Worm (Caenorhabditis elegans): ENCODE measurements around the gene ZC449.7.

ZC449.7 gene

DNA sequence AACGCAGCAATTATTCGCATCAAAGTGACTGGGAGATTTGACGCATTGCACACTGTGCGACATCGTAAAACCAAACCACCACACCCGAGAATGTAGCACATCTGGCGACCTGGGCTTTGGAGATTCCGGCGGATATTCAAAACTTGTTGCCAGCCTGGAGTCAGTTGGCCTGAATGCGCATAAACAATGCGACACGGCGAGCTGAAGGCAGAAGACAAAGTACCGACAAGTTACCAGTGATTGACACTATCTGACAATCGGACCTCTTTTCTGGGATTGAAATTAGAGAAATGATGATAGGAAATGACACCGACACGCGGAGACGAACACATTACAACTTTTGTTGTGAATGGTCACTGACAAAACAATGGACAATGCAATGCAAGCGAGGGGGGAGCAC lies 24.9 kb downstream of the ZC449.7 start:
- peak; percentile 81 for TF ChIP-seq unc-55 (GFP tag; optimal IDR thresholded peaks at IDR 0.05)
- TF ChIP-seq sox-2 (GFP tag; IDR thresholded peaks at IDR 0.05) = no peak

DNA sequence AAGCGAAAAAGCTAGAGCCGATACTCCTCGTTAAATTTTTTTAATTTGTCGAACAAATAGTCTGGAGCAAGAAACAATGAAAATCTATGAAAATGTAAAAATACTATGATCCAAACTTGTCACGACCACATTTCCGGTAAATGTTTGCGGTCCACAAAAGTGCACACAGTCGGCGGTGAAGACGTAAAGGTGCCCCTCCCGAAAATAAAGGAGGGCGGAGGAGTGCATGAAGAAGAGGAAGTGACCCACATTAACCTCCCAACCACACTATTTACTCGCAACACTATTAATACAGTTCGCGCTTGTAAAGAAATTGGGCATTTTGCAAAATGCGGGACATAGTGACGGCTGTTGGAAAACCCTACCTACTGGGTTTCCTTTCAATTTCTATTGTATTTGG lies 26.2 kb downstream of the ZC449.7 start:
- TF ChIP-seq rnt-1 (tag; optimal IDR thresholded peaks at IDR 0.05) (no peak), ceh-31 (tag; optimal IDR thresholded peaks at IDR 0.05) (no peak), pros-1 (tag; optimal IDR thresholded peaks at IDR 0.05) (no peak), unc-3 (GFP tag; conservative IDR thresholded peaks at IDR 0.05) (no peak), unc-3 (tag; optimal IDR thresholded peaks at IDR 0.05) (no peak), ceh-9 (tag; optimal IDR thresholded peaks at IDR 0.05) (no peak), ceh-19 (GFP tag; optimal IDR thresholded peaks at IDR 0.05) (no peak), unc-42 (tag; optimal IDR thresholded peaks at IDR 0.05) (no peak), pag-3 (tag; optimal IDR thresholded peaks at IDR 0.05; ENCODE audit: borderline replicate concordance) (no peak)

DNA sequence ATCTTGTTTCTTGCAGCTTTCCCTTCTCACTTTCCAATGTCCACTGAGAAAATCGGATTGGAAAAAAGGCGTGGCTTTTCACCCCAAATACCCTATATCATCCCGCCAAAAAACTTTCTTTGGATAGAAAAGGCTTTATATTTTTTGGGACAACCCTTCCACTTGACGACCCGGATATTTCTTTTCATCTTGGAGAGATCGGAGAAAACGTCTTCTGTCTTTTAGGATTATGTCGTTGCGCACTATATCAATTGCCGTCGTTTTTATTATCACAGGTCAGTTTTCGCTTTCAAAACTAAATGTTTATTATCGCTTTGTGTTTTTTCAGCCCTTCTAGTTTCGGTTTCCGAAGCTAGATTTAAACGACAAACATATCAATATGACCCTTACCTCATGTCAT lies 30.0 kb downstream of the ZC449.7 start, which contains the start of gene Y64H9A.2:
TSS of gene Y64H9A.2 (plus strand) at position 90 of the 400 bp plus-strand sequence.
- TF ChIP-seq tbx-7 (tag; optimal IDR thresholded peaks at IDR 0.05) = no peak
- TF ChIP-seq unc-86 (tag; optimal IDR thresholded peaks at IDR 0.05) = no peak
- TF ChIP-seq nfya-1 (tag; optimal IDR thresholded peaks at IDR 0.05) = no peak
- TF ChIP-seq pha-2 (tag; optimal IDR thresholded peaks at IDR 0.05) = no peak
- TF ChIP-seq hlh-15 (tag; optimal IDR thresholded peaks at IDR 0.05) = no peak
- TF ChIP-seq ceh-2 (tag; optimal IDR thresholded peaks at IDR 0.05) = no peak
- no peak for TF ChIP-seq sox-4 (tag; optimal IDR thresholded peaks at IDR 0.05)
- no peak for TF ChIP-seq Y22D7AL.16 (tag; optimal IDR thresholded peaks at IDR 0.05)
- TF ChIP-seq che-1 (tag; optimal IDR thresholded peaks at IDR 0.05) = no peak
- TF ChIP-seq hlh-30 (tag; optimal IDR thresholded peaks at IDR 0.05; ENCODE audit: insufficient read depth) = no peak
- no peak for TF ChIP-seq fax-1 (tag; optimal IDR thresholded peaks at IDR 0.05)
- no peak for TF ChIP-seq gmeb-2 (tag; optimal IDR thresholded peaks at IDR 0.05)
- no peak for TF ChIP-seq hlh-13 (GFP tag; optimal IDR thresholded peaks at IDR 0.05)
- TF ChIP-seq sdc-2 (tag; optimal IDR thresholded peaks at IDR 0.05) = no peak
- TF ChIP-seq nhr-11 (tag; optimal IDR thresholded peaks at IDR 0.05) = no peak
- TF ChIP-seq odd-2 (tag; optimal IDR thresholded peaks at IDR 0.05) = no peak
- TF ChIP-seq ttx-3 (tag; optimal IDR thresholded peaks at IDR 0.05) = no peak
- TF ChIP-seq ets-4 (tag; optimal IDR thresholded peaks at IDR 0.05) = no peak

DNA sequence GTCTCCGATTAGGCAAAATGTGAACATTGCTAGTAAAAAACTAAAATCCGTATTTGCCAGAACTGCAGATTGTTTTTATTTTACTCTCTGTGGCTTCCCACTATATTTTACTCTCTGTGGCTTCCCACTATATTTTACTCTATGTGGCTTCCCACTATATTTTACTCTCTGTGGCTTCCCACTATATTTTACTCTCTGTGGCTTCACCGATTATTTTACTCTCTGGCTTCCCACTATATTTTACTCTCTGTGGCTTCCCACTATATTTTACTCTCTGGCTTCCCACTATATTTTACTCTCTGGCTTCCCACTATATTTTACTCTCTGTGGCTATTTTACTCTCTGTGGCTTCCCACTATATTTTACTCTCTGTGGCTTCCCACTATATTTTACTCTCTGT lies 42.3 kb downstream of the ZC449.7 start:
- TF ChIP-seq ttx-3 (tag; optimal IDR thresholded peaks at IDR 0.05) = peak; percentile 15
- peak; percentile 37 for TF ChIP-seq eyg-1 (tag; optimal IDR thresholded peaks at IDR 0.05)
- TF ChIP-seq ref-2 (tag; optimal IDR thresholded peaks at IDR 0.05) = peak; percentile 56
- TF ChIP-seq hlh-13 (GFP tag; optimal IDR thresholded peaks at IDR 0.05) = peak; percentile 89
- peak; percentile 77 for TF ChIP-seq pat-9 (tag; optimal IDR thresholded peaks at IDR 0.05)
- peak; percentile 31 for TF ChIP-seq npax-4 (tag; optimal IDR thresholded peaks at IDR 0.05)
- peak; percentile 68 for TF ChIP-seq lim-6 (tag; optimal IDR thresholded peaks at IDR 0.05)
- TF ChIP-seq lin-11 (tag; optimal IDR thresholded peaks at IDR 0.05) = peak; percentile 79
- peak; percentile 38 for TF ChIP-seq sdc-2 (tag; optimal IDR thresholded peaks at IDR 0.05)
- TF ChIP-seq ceh-19 (GFP tag; optimal IDR thresholded peaks at IDR 0.05) = peak; percentile 73
- peak; percentile 25 for TF ChIP-seq ceh-34 (tag; optimal IDR thresholded peaks at IDR 0.05)
- TF ChIP-seq F13H6.1 (tag; optimal IDR thresholded peaks at IDR 0.05) = peak; percentile 66
- TF ChIP-seq tbx-2 (tag; optimal IDR thresholded peaks at IDR 0.05) = peak; percentile 93
- TF ChIP-seq hlh-6 (tag; optimal IDR thresholded peaks at IDR 0.05) = peak; percentile 84
- TF ChIP-seq ets-4 (tag; optimal IDR thresholded peaks at IDR 0.05) = peak; percentile 34
- TF ChIP-seq K02D7.2 (tag; optimal IDR thresholded peaks at IDR 0.05) = peak; percentile 74
- TF ChIP-seq fax-1 (tag; optimal IDR thresholded peaks at IDR 0.05) = peak; percentile 56
- peak; percentile 87 for TF ChIP-seq pqm-1 (tag; optimal IDR thresholded peaks at IDR 0.05)
- TF ChIP-seq che-1 (tag; optimal IDR thresholded peaks at IDR 0.05) = peak; percentile 79
- peak; percentile 39 for TF ChIP-seq C08G9.2 (tag; optimal IDR thresholded peaks at IDR 0.05)
- TF ChIP-seq unc-42 (tag; optimal IDR thresholded peaks at IDR 0.05) = peak; percentile 18
- peak; percentile 76 for TF ChIP-seq sox-4 (tag; optimal IDR thresholded peaks at IDR 0.05)
- TF ChIP-seq ceh-6 (GFP tag; optimal IDR thresholded peaks at IDR 0.05) = peak; percentile 59
- TF ChIP-seq madf-2 (tag; optimal IDR thresholded peaks at IDR 0.05) = peak; percentile 95
- peak; percentile 34 for TF ChIP-seq C38D4.7 (GFP tag; optimal IDR thresholded peaks at IDR 0.05)
- TF ChIP-seq Y22D7AL.16 (tag; optimal IDR thresholded peaks at IDR 0.05) = peak; percentile 92
- peak; percentile 29 for TF ChIP-seq elt-2 (tag; optimal IDR thresholded peaks at IDR 0.05)
- peak; percentile 84 for TF ChIP-seq fkh-6 (tag; optimal IDR thresholded peaks at IDR 0.05)
- TF ChIP-seq hlh-8 (tag; optimal IDR thresholded peaks at IDR 0.05) = peak; percentile 79

Measured in whole organism, late embryonic.